Worm (Caenorhabditis elegans) whole organism, mixed stage, embryonic: ENCODE results near the gene snf-9.
A peak's percentile ranks its signal among the peaks of the same experiment; 100 is the strongest.

Experiments used
- M03D4.4 ChIP-seq: sonication (generic microtip); optimal IDR thresholded peaks from 2 replicates; lab custom pipeline; 2017; ENCODE audit warnings: mild to moderate bottlenecking, missing genetic modification characterization, missing compliant biosample characterization
- ceh-39 ChIP-seq: fragments of 150-350 bp; optimal IDR thresholded peaks from 2 replicates; lab custom pipeline; 2014; ENCODE audit warnings: missing biosample characterization, missing genetic modification characterization
- ceh-43 ChIP-seq: fragments of 200-800 bp; sonication (Bioruptor generic); optimal IDR thresholded peaks from 2 replicates; lab custom pipeline; 2018; ENCODE audit warnings: mild to moderate bottlenecking, missing genetic modification characterization, moderate library complexity, missing compliant biosample characterization
- ceh-83 ChIP-seq: fragments of 200-800 bp; sonication (Bioruptor generic); optimal IDR thresholded peaks from 2 replicates; lab custom pipeline; 2018; ENCODE audit warnings: mild to moderate bottlenecking, missing genetic modification characterization, missing compliant biosample characterization
- ces-1 ChIP-seq: fragments of 150-350 bp; optimal IDR thresholded peaks from 2 replicates; lab custom pipeline; 2014; ENCODE audit warnings: missing biosample characterization, missing genetic modification reagents, missing genetic modification characterization
- drap-1 ChIP-seq: fragments of 200-800 bp; sonication (Bioruptor generic); optimal IDR thresholded peaks from 3 replicates; lab custom pipeline; 2018; ENCODE audit warnings: mild to moderate bottlenecking, missing genetic modification characterization, missing compliant biosample characterization
- elt-1 ChIP-seq: sonication (generic microtip); optimal IDR thresholded peaks from 2 replicates; lab custom pipeline; 2017; ENCODE audit warnings: missing genetic modification characterization, mild to moderate bottlenecking, missing compliant biosample characterization, antibody characterized with exemption, moderate library complexity, borderline replicate concordance; ENCODE audit not compliant: insufficient read depth
- elt-3 ChIP-seq: fragments of 150-350 bp; optimal IDR thresholded peaks from 2 replicates; lab custom pipeline; 2014; ENCODE audit warnings: missing biosample characterization, missing genetic modification characterization
- hlh-1 ChIP-seq: fragments of 150-350 bp; optimal IDR thresholded peaks from 2 replicates; lab custom pipeline; 2014; ENCODE audit warnings: missing biosample characterization, missing genetic modification reagents, missing genetic modification characterization
- mab-5 ChIP-seq: fragments of 150-350 bp; optimal IDR thresholded peaks from 2 replicates; lab custom pipeline; 2014; ENCODE audit warnings: missing biosample characterization, missing genetic modification characterization
- mls-2 ChIP-seq: sonication (generic microtip); optimal IDR thresholded peaks from 2 replicates; lab custom pipeline; 2016; ENCODE audit warnings: mild to moderate bottlenecking, missing genetic modification characterization, moderate library complexity, missing compliant biosample characterization
- nhr-12 ChIP-seq: fragments of 150-350 bp; optimal IDR thresholded peaks from 2 replicates; lab custom pipeline; 2014; ENCODE audit warnings: missing biosample characterization, missing genetic modification characterization
- nhr-2 ChIP-seq: fragments of 150-350 bp; optimal IDR thresholded peaks from 2 replicates; lab custom pipeline; 2014; ENCODE audit warnings: missing biosample characterization, missing genetic modification characterization
- nhr-237 ChIP-seq: fragments of 150-350 bp; optimal IDR thresholded peaks from 2 replicates; lab custom pipeline; 2014; ENCODE audit warnings: missing biosample characterization, missing genetic modification characterization
- nhr-28 ChIP-seq: fragments of 150-350 bp; optimal IDR thresholded peaks from 2 replicates; lab custom pipeline; 2014; ENCODE audit warnings: missing biosample characterization, missing genetic modification characterization
- pha-4 ChIP-seq: fragments of 150-350 bp; optimal IDR thresholded peaks from 2 replicates; lab custom pipeline; 2018; ENCODE audit warnings: missing biosample characterization, missing genetic modification reagents, missing genetic modification characterization
- sem-2 ChIP-seq: fragments of 200-800 bp; sonication (Bioruptor generic); optimal IDR thresholded peaks from 2 replicates; lab custom pipeline; 2018; ENCODE audit warnings: mild to moderate bottlenecking, missing genetic modification characterization, missing compliant biosample characterization
- snpc-4 ChIP-seq: fragments of 150-350 bp; optimal IDR thresholded peaks from 2 replicates; lab custom pipeline; 2014; ENCODE audit warnings: missing biosample characterization, missing genetic modification characterization
- unc-120 ChIP-seq: sonication (generic microtip); optimal IDR thresholded peaks from 2 replicates; lab custom pipeline; 2017; ENCODE audit warnings: missing genetic modification characterization, missing compliant biosample characterization; ENCODE audit not compliant: poor library complexity, severe bottlenecking
- unc-39 ChIP-seq: fragments of 150-350 bp; optimal IDR thresholded peaks from 2 replicates; lab custom pipeline; 2014; ENCODE audit warnings: missing biosample characterization, missing genetic modification characterization
- unc-62 ChIP-seq: fragments of 150-350 bp; optimal IDR thresholded peaks from 2 replicates; lab custom pipeline; 2014; ENCODE audit warnings: missing biosample characterization, missing genetic modification reagents, missing genetic modification characterization
- zip-8 ChIP-seq: fragments of 150-350 bp; optimal IDR thresholded peaks from 2 replicates; lab custom pipeline; 2014; ENCODE audit warnings: missing biosample characterization, missing genetic modification characterization
- ztf-11 ChIP-seq: fragments of 150-350 bp; optimal IDR thresholded peaks from 2 replicates; lab custom pipeline; 2014; ENCODE audit warnings: missing biosample characterization, missing genetic modification characterization

The snf-9 gene

ce11 chrIV:17285263-17285662 lies 26.7 kb upstream of the snf-9 start:
- TF ChIP-seq zip-8 (peak; percentile 10), snpc-4 (tag; lab: Kevin White, UChicago) (no peak), sem-2 (GFP tag; lab: Kevin White, UChicago) (no peak)
- TF ChIP-seq, all 35 proteins: peak for 1

- TF ChIP-seq ceh-43 (GFP tag; lab: Kevin White, UChicago) (no peak), nhr-28 (no peak), mls-2 (tag; lab: Kevin White, UChicago) (no peak), M03D4.4 (no peak), unc-39 (tag; lab: Kevin White, UChicago) (no peak), ceh-39 (tag; lab: Kevin White, UChicago) (no peak), elt-1 (tag; lab: Kevin White, UChicago) (no peak), nhr-237 (tag; lab: Kevin White, UChicago) (no peak), ceh-83 (no peak), nhr-12 (no peak), snpc-4 (tag; lab: Kevin White, UChicago) (no peak)
Measured at ce11 chrIV:17287908-17288675, 23.9 kb upstream of the snf-9 start, which contains the start of gene zipt-7.1. Gene zipt-7.1 (minus strand): TSS chrIV:17288139.

- TF ChIP-seq mab-5 (tag; lab: Kevin White, UChicago) (no peak), ces-1 (GFP tag; lab: Kevin White, UChicago) (peak; percentile 64), nhr-12 (no peak), unc-62 (no peak)
- TF ChIP-seq, all 35 proteins: peak for 1
Measured at ce11 chrIV:17291629-17292199, 20.2 kb upstream of the snf-9 start, which contains the start of the genes T28F3.11 and slc-17.4. Gene T28F3.11 (minus strand): TSS chrIV:17291679. Gene slc-17.4 (minus strand): TSS chrIV:17291733.

- TF ChIP-seq hlh-1 (tag; lab: Kevin White, UChicago), result no peak
Measured at ce11 chrIV:17292350-17292749, 19.6 kb upstream of the snf-9 start.

- TF ChIP-seq zip-8 (no peak), mls-2 (tag; lab: Kevin White, UChicago) (no peak), mab-5 (tag; lab: Kevin White, UChicago) (no peak), nhr-2 (tag; lab: Kevin White, UChicago) (no peak), unc-120 (tag; lab: Kevin White, UChicago) (no peak), nhr-237 (tag; lab: Kevin White, UChicago) (no peak), M03D4.4 (no peak), ceh-43 (GFP tag; lab: Kevin White, UChicago) (no peak)
Measured at ce11 chrIV:17293068-17293467, 18.9 kb upstream of the snf-9 start.

ce11 chrIV:17293679-17294078 lies 18.3 kb upstream of the snf-9 start:
- TF ChIP-seq pha-4 (tag; lab: Kevin White, UChicago) (peak; percentile 14), unc-120 (tag; lab: Kevin White, UChicago) (peak; percentile 19), hlh-1 (tag; lab: Kevin White, UChicago) (peak; percentile 20), drap-1 (GFP tag; lab: Kevin White, UChicago) (no peak)

ce11 chrIV:17294489-17294888 lies 17.5 kb upstream of the snf-9 start, which contains the start of gene T28F3.5:
Gene T28F3.5 (plus strand): TSS chrIV:17294789.
- TF ChIP-seq unc-120 (tag; lab: Kevin White, UChicago) (no peak), hlh-1 (tag; lab: Kevin White, UChicago) (no peak), pha-4 (tag; lab: Kevin White, UChicago) (no peak), mls-2 (tag; lab: Kevin White, UChicago) (no peak), drap-1 (GFP tag; lab: Kevin White, UChicago) (no peak), zip-8 (no peak), M03D4.4 (no peak), nhr-12 (no peak), unc-39 (tag; lab: Kevin White, UChicago) (no peak), ztf-11 (tag; lab: Kevin White, UChicago) (no peak), ceh-83 (no peak), ces-1 (GFP tag; lab: Kevin White, UChicago) (no peak), elt-3 (no peak)
